Fruit fly (Drosophila melanogaster) whole organism: ENCODE measurements around the gene CG12994.

ENCODE experiments used
- CG8478 ChIP-seq: fragments of >200 bp; optimal IDR thresholded peaks from 2 replicates; lab custom pipeline; 2018; ENCODE audit warnings: inconsistent platforms
- pan ChIP-seq: fragments of >200 bp; optimal IDR thresholded peaks from 2 replicates; lab custom pipeline; 2017

- TF ChIP-seq CG8478 (lab: Kevin White, UChicago) (no peak), pan (lab: Kevin White, UChicago) (no peak)
Measured at dm6 chrX:17398215-17398614, 45.6 kb downstream of the CG12994 start.
